ENCODE assay signal across 1 worm cellular context in genomic region chrIII:6661660-6662059, ce11.
TF ChIP-seq lines count a peak whose summit lies in the region.

No protein-coding gene starts in this region.

TF ChIP-seq in whole organism, L4 larva, 104 proteins besides CTCF, POLR2A, EP300 and RAD21 (continued from another document):
- TF ChIP-seq egl-43 (GFP tag; IDR thresholded peaks at IDR 0.05; lab: Robert Waterston, UW) (peak; percentile 95), lin-1 (GFP tag; IDR thresholded peaks at IDR 0.05; lab: Robert Waterston, UW) (peak; percentile 61; the same call in 1 of the 2 replicates), D1046.2 (GFP tag; IDR thresholded peaks at IDR 0.05; lab: Robert Waterston, UW) (peak; percentile 91), lim-7 (GFP tag; IDR thresholded peaks at IDR 0.05; lab: Robert Waterston, UW) (peak; percentile 98), set-16 (GFP tag; IDR thresholded peaks at IDR 0.05; lab: Robert Waterston, UW) (peak; percentile 47), zfp-3 (GFP tag; conservative IDR thresholded peaks at IDR 0.05; lab: Robert Waterston, UW) (0 out of 2 replicates have a peak, but pooled peaks have one; percentile 35), tra-1 (GFP tag; IDR thresholded peaks at IDR 0.05; lab: Robert Waterston, UW) (peak; percentile 58; the same call in 1 of the 2 replicates), F26F4.8 (GFP tag; conservative IDR thresholded peaks at IDR 0.05; lab: Robert Waterston, UW) (peak; percentile 81), madf-5 (GFP tag; IDR thresholded peaks at IDR 0.05; lab: Robert Waterston, UW) (peak in 1 of 2 experiments; percentile 56; a peak in 1 of 4 replicates), dmd-9 (GFP tag; IDR thresholded peaks at IDR 0.05; lab: Robert Waterston, UW) (peak; percentile 69)
